Worm (Caenorhabditis elegans) whole organism, L4/young adult: Measurements from ENCODE around the gene Y11D7A.7.

Source experiments
- W03F9.2 ChIP-seq: fragments of 150-350 bp; optimal IDR thresholded peaks from 2 replicates; lab custom pipeline; 2014; ENCODE audit warnings: missing biosample characterization, missing genetic modification characterization
- dao-5 ChIP-seq: sonication (generic microtip); optimal IDR thresholded peaks from 2 replicates; lab custom pipeline; 2016; ENCODE audit warnings: missing genotype, missing genetic modification characterization, moderate library complexity, missing compliant biosample characterization
- him-1 ChIP-seq: sonication (generic microtip); optimal IDR thresholded peaks from 2 replicates; lab custom pipeline; 2016; ENCODE audit warnings: missing genotype, missing genetic modification reagents, missing genetic modification characterization, missing compliant biosample characterization

Gene Y11D7A.7

DNA sequence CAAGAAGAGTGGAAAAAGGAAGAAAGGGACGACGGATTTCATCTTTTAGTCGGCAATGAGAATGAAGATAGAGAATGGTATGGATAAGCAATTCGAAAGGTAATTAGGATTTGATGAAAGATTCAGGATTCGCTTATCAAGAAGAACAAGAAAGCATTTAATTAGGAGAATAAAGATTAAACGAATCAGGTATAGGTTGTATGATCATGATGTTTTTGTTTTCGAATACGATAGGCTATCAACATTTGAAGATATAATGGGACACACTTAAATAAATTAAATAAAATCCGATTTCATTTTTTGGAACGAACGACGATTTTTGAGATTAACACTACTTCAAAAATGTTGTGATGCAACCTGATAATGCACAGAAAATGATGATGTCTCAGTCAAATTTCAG, 3.9 kb upstream of the Y11D7A.7 start, which contains the start of gene Y11D7A.5:
Y11D7A.5 (minus strand) TSS at position 101 of the 400 bp plus-strand sequence.
- TF ChIP-seq W03F9.2 (no peak), dao-5 (no peak), him-1 (tag; lab: Kevin White, UChicago) (no peak)

- TF ChIP-seq him-1 (tag; lab: Kevin White, UChicago): no peak
- TF ChIP-seq W03F9.2: no peak
- TF ChIP-seq dao-5: no peak
These were observed 1.8 kb downstream of the Y11D7A.7 start, which contains the start of gene Y11D7A.8 for ce11 chrIV:9251079-9251478. Gene Y11D7A.8, plus strand, starts transcription at chrIV:9251379.

DNA sequence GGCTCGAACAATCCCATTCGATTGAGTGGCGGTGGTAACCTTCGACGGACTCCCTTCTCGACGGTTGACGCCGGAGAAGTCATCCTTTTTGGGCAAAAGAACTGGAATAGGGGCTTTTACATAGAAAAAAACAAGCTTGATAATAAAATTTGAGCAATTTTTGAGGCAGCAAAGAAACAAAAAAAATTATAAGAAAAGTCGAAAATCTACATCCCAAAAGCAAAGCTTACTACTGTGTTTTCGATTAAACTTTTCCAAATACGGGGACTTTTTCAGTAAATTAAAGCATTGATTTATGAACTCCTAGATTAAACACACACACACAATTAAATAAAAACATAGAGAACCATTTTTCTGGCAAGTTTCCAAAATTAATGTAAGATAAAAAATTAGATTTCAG, 6.7 kb downstream of the Y11D7A.7 start, which contains the start of gene Y11D7A.9:
Y11D7A.9 (minus strand) TSS at position 101 of the 400 bp plus-strand sequence.
- TF ChIP-seq him-1 (tag; lab: Kevin White, UChicago): no peak
- no peak for TF ChIP-seq W03F9.2
- TF ChIP-seq dao-5: no peak

DNA sequence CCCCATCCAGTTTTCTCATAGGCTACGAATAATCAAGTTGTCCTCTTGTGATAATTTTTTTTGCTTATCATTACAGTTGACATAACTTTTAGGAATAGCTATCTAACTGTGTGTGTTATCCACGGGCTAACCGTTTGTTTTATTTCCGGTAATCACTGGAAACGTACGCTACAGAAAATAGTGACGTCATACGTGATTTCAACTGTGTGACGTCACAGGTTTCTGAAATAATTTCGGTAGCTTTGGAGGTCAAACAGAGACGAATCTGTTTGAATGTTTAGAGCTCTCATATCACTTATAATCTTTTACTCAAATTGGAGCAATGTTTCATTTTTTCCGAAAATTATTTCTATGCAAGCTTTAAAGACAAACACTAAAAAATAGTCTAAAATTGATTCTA, 7.5 kb downstream of the Y11D7A.7 start:
- TF ChIP-seq W03F9.2: no peak
- no peak for TF ChIP-seq dao-5
- TF ChIP-seq him-1 (tag; lab: Kevin White, UChicago): no peak

DNA sequence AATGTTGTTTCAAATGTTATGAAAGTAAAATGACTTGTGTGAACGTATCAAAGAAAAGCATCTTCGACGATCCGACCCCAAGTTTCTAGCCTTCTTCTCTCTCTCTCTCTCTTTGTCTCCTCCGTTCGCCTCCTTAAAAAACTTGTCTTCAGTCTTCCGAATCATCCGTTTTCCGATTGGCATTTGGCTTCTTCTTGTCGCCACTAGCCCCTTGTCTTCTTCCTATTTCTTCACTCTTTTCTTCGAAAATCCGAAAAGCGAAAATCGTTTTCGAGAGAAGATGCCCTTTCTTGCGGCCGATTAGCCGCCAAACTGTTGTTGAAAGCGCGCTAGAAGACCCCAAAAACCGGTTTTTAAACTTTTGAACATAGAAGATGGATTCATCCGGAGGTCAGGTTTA, 9.2 kb downstream of the Y11D7A.7 start:
- TF ChIP-seq dao-5 (no peak), W03F9.2 (no peak), him-1 (tag; lab: Kevin White, UChicago) (no peak)

DNA sequence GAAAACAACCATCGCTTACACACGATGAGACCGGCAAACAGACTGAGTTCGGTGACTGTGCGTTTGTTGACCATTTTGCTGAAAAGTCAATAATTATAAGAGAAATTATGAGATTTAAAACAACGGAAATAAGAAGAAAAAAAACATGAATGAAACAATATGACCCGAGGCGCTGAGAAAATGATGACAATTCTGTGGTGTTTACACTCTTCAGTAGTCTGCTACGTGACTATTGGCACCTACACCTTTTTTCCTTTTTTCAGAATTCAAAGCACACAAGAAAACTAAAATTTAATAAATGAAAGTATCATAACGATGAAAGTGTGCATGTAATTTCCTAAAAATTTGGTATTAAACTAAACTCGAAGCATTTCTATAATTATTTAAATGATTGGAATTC, 10.4 kb downstream of the Y11D7A.7 start, which contains the start of gene Y11D7A.10:
Y11D7A.10 (minus strand) TSS at position 82 of the 400 bp plus-strand sequence.
- TF ChIP-seq dao-5 (no peak), W03F9.2 (no peak), him-1 (tag; lab: Kevin White, UChicago) (no peak)

DNA sequence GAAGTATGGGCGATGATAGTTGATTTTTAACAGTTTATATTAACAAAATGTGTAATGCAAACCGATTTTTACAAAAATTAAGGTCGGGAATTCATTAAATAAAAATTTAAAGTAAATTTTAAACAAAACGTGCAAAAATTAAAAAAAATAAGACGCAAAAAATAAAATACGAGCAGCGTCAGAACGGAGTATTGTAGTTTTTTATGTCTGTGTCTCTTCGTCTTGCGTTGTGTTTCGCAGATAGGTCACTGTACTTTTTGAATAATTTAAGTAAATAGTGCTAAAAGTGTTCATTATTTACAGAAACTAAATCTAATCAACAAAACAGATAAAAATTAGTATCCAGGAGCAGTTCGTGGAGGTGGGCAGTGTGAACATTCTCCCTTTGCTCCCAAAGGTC, 11.0 kb downstream of the Y11D7A.7 start:
- no peak for TF ChIP-seq him-1 (tag; lab: Kevin White, UChicago)
- peak; percentile 17 for TF ChIP-seq W03F9.2

ce11 chrIV:9260826-9261225, 11.5 kb downstream of the Y11D7A.7 start:
- TF ChIP-seq dao-5: no peak
- TF ChIP-seq him-1 (tag; lab: Kevin White, UChicago): no peak
- no peak for TF ChIP-seq W03F9.2

- TF ChIP-seq him-1 (tag; lab: Kevin White, UChicago) (no peak), W03F9.2 (no peak), dao-5 (no peak)
These were observed 12.4 kb downstream of the Y11D7A.7 start, which contains the start of gene col-120 for ce11 chrIV:9261687-9262086. Gene col-120, minus strand, starts transcription at chrIV:9261787.

- TF ChIP-seq dao-5 (no peak), W03F9.2 (no peak), him-1 (tag; lab: Kevin White, UChicago) (no peak)
These were observed 13.0 kb downstream of the Y11D7A.7 start for ce11 chrIV:9262295-9262694.

- no peak for TF ChIP-seq him-1 (tag; lab: Kevin White, UChicago)
- no peak for TF ChIP-seq W03F9.2
- no peak for TF ChIP-seq dao-5
These were observed 14.5 kb downstream of the Y11D7A.7 start, which contains the start of gene flh-1 for ce11 chrIV:9263812-9264320. Gene flh-1, minus strand, starts transcription at chrIV:9264270.

- TF ChIP-seq dao-5 (no peak), W03F9.2 (no peak), him-1 (tag; lab: Kevin White, UChicago) (no peak)
These were observed 15.2 kb downstream of the Y11D7A.7 start for ce11 chrIV:9264513-9264912.

DNA sequence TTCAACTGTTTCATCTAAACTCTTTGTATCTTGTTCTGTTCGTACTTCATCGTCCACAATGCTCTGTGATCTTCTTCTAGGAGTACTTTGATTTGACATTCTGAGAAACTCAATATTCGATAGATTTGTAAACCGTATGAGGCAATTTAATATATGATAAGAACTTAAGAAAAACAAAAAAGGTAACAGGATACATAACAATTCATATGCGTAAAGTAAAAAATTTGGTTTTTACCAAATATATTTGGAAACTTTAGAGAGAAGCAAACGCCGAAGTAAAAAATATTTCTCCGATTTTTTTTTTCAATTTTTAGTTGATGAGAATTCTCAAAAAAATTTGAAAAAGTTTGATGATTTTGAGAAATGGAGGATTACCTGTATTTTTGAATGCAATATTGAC, 17.1 kb downstream of the Y11D7A.7 start, which contains the start of gene Y11D7A.19:
Y11D7A.19 (minus strand) TSS at position 101 of the 400 bp plus-strand sequence.
- TF ChIP-seq him-1 (tag; lab: Kevin White, UChicago): no peak
- TF ChIP-seq W03F9.2: no peak
- no peak for TF ChIP-seq dao-5

ce11 chrIV:9267581-9267980, 18.3 kb downstream of the Y11D7A.7 start:
- TF ChIP-seq him-1 (tag; lab: Kevin White, UChicago): no peak
- no peak for TF ChIP-seq dao-5
- no peak for TF ChIP-seq W03F9.2

ce11 chrIV:9268916-9269315, 19.6 kb downstream of the Y11D7A.7 start:
- no peak for TF ChIP-seq W03F9.2
- TF ChIP-seq dao-5: no peak
- no peak for TF ChIP-seq him-1 (tag; lab: Kevin White, UChicago)

ce11 chrIV:9269796-9270195, 20.5 kb downstream of the Y11D7A.7 start, which contains the start of gene flh-3:
Gene flh-3, plus strand, starts transcription at chrIV:9270096.
- TF ChIP-seq W03F9.2: no peak
- no peak for TF ChIP-seq dao-5
- TF ChIP-seq him-1 (tag; lab: Kevin White, UChicago): no peak
